Worm (Caenorhabditis elegans): ENCODE results near the gene C04C3.14.

- TF ChIP-seq klf-2 (GFP tag; conservative IDR thresholded peaks at IDR 0.05) (no peak), med-1 (GFP tag; optimal IDR thresholded peaks at IDR 0.05; ENCODE audit: insufficient read depth) (no peak), cog-1 (tag; optimal IDR thresholded peaks at IDR 0.05) (no peak), ztf-29 (GFP tag; IDR thresholded peaks at IDR 0.05) (no peak), flt-1 (GFP tag; IDR thresholded peaks at IDR 0.05) (no peak), T22C8.4 (GFP tag; IDR thresholded peaks at IDR 0.05) (no peak)
Observed at ce11 chrIV:3378080-3378804, 17.4 kb upstream of the C04C3.14 start, which contains the start of gene otub-4.

Measured in whole organism, midembryonic.